Worm (Caenorhabditis elegans) whole organism, midembryonic: ENCODE measurements around the gene sod-3.

ENCODE experiments used
- cog-1 ChIP-seq: sonication (generic microtip); optimal IDR thresholded peaks from 2 replicates; lab custom pipeline; 2016; ENCODE audit warnings: missing genetic modification characterization, missing compliant biosample characterization
- flt-1 ChIP-seq: fragments of 200-800 bp; sonication (Bioruptor generic); IDR thresholded peaks from 2 replicates; pipeline ENCODE4 v1.3.6; 2022; ENCODE audit warnings: missing genetic modification characterization, missing compliant biosample characterization
- ref-1 ChIP-seq: fragments of 200-800 bp; sonication (Bioruptor generic); conservative IDR thresholded peaks from 2 replicates; pipeline ENCODE4 v1.3.6; 2022; ENCODE audit warnings: missing genetic modification reagents, missing genetic modification characterization, missing compliant biosample characterization
- tab-1 ChIP-seq: fragments of 200-800 bp; sonication (Bioruptor generic); IDR thresholded peaks from 2 replicates; pipeline ENCODE4 v1.3.6; 2022; ENCODE audit warnings: missing genetic modification characterization, missing compliant biosample characterization
- ztf-29 ChIP-seq: fragments of 200-800 bp; sonication (Bioruptor generic); IDR thresholded peaks from 2 replicates; pipeline ENCODE4 v1.3.6; 2022; ENCODE audit warnings: missing genetic modification reagents, missing genetic modification characterization, missing compliant biosample characterization

DNA sequence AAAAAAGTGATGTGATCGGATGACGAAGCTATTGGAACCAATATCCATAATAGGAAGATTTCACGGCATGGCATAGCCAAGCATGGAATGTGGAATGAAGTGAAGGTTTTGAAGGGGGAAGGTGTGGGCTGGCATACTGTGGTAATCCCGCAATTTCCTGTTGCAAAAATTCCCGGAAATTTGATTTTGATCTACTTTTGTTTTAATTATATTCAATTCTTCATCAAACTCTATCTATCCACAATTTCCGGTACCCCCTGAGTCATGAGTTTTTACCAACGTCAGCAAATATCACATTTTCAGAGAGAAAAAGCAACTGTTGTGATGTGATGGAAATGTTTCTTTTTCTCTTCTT lies 37.1 kb upstream of the sod-3 start, which contains the start of gene gcy-11:
- TF ChIP-seq flt-1 (no peak), ztf-29 (no peak), ref-1 (GFP tag; lab: Robert Waterston, UW) (no peak), cog-1 (tag; lab: Kevin White, UChicago) (no peak), tab-1 (GFP tag; lab: Robert Waterston, UW) (no peak)
